Fruit fly (Drosophila melanogaster): ENCODE results near the gene Prat.
A peak's percentile ranks its signal among the peaks of the same experiment; 100 is the strongest.

Prat gene

DNA sequence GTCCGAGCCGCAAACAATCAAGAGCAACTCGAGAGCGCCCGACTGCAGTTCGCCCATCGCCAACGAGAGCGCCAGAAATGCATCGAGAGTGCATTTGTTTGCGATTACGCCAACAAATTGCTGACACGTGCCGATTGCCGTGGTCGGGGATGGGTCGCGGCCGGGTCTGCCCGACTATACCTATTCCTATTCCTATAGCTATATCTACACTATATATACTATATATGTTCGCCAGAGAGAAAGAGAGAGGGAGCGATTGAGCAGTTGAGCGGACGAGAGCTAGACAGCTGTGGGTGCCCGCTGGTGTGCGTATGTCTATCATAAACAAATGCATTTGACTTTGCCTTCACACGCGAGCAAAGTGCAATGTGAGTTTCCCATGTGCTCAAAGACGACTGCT lies 35.8 kb upstream of the Prat start (continued):
- TF ChIP-seq CG11762 (GFP tag; optimal IDR thresholded peaks at IDR 0.05; ENCODE audit: insufficient read depth): no peak
- no peak for TF ChIP-seq vri (GFP tag; optimal IDR thresholded peaks at IDR 0.05)
- TF ChIP-seq CG8632 (GFP tag; optimal IDR thresholded peaks at IDR 0.05): no peak
- TF ChIP-seq fd85E (GFP tag; optimal IDR thresholded peaks at IDR 0.05): no peak
- TF ChIP-seq CG11902 (GFP tag; optimal IDR thresholded peaks at IDR 0.05): no peak

DNA sequence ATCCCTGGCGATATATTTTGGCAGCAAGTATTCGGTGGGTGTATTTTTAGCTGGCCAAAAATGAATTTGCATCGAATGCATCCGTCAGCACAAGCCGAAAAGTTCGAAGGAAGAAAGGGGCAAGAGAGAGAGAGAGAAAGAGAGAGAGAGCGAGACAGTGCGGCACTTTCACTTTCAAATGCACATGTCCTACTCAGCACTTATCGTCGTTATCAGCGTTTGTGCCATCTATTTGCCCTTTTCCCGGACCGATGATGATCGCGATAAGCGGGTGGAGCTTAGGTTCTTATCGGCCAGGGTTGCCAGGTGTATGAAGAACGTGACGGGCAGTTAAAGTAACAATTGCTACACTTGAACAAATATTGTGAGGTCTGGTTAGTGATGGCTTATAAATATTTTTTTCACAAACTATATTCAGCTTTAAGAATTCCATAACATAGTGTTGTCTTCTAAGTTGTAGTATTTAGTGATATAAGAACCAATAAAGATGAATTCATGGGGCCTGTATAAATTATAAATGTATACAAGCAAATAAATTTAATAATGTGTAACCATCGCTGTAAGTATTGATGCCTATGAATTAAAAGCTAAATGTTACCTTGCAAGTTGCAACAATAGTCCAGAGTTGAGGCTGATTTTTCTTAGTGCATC lies 33.2 kb upstream of the Prat start:
- TF ChIP-seq Sox15 (GFP tag; optimal IDR thresholded peaks at IDR 0.05) (no peak), Hr39 (GFP tag; optimal IDR thresholded peaks at IDR 0.05) (peak; percentile 6), lz (GFP tag; optimal IDR thresholded peaks at IDR 0.05) (peak; percentile 18), pdm3 (GFP tag; optimal IDR thresholded peaks at IDR 0.05) (peak; percentile 31), acj6 (GFP tag; optimal IDR thresholded peaks at IDR 0.05) (no peak), topi (GFP tag; optimal IDR thresholded peaks at IDR 0.05) (no peak), CG9139 (GFP tag; optimal IDR thresholded peaks at IDR 0.05) (no peak), net (GFP tag; optimal IDR thresholded peaks at IDR 0.05) (no peak), CG6808 (GFP tag; optimal IDR thresholded peaks at IDR 0.05) (no peak), CG1621 (tag; optimal IDR thresholded peaks at IDR 0.05) (no peak), CG10631 (GFP tag; optimal IDR thresholded peaks at IDR 0.05) (peak; percentile 22), CG6163 (GFP tag; IDR thresholded peaks at IDR 0.05) (no peak), Met (GFP tag; optimal IDR thresholded peaks at IDR 0.05) (peak; percentile 26), dac (GFP tag; optimal IDR thresholded peaks at IDR 0.05) (no peak), vri (GFP tag; optimal IDR thresholded peaks at IDR 0.05) (no peak), Ets96B (tag; optimal IDR thresholded peaks at IDR 0.05) (no peak), CG3032 (tag; optimal IDR thresholded peaks at IDR 0.05) (no peak), CG8319 (GFP tag; optimal IDR thresholded peaks at IDR 0.05) (no peak), ss (GFP tag; optimal IDR thresholded peaks at IDR 0.05) (no peak), CG8119 (GFP tag; IDR thresholded peaks at IDR 0.05) (0 out of 3 replicates have a peak, but pooled peaks have one; percentile 25), CG31627 (GFP tag; optimal IDR thresholded peaks at IDR 0.05) (peak; percentile 12), CG4318 (GFP tag; optimal IDR thresholded peaks at IDR 0.05) (no peak), svp (GFP tag) (peak; percentile 59), CG6276 (GFP tag; optimal IDR thresholded peaks at IDR 0.05) (no peak), CG16779 (tag; optimal IDR thresholded peaks at IDR 0.05) (no peak), Eip75B (GFP tag; optimal IDR thresholded peaks at IDR 0.05) (no peak), fd59A (GFP tag; optimal IDR thresholded peaks at IDR 0.05) (no peak), Eip78C (GFP tag) (peak; percentile 70), Ets21C (GFP tag; optimal IDR thresholded peaks at IDR 0.05) (no peak), Gug (GFP tag; IDR thresholded peaks at IDR 0.05) (no peak), Smox (GFP tag; optimal IDR thresholded peaks at IDR 0.05) (no peak), Eip93F (GFP tag; optimal IDR thresholded peaks at IDR 0.05) (no peak), CG11902 (GFP tag; optimal IDR thresholded peaks at IDR 0.05) (no peak), spab (GFP tag; optimal IDR thresholded peaks at IDR 0.05) (no peak), achi (GFP tag; optimal IDR thresholded peaks at IDR 0.05) (peak; percentile 19), CG8632 (GFP tag; optimal IDR thresholded peaks at IDR 0.05) (no peak), CG10669 (GFP tag; optimal IDR thresholded peaks at IDR 0.05) (peak; percentile 9), OdsH (GFP tag; optimal IDR thresholded peaks at IDR 0.05) (peak; percentile 20), CG15336 (GFP tag; IDR thresholded peaks at IDR 0.05) (no peak), dsx (GFP tag; optimal IDR thresholded peaks at IDR 0.05; ENCODE audit: poor library complexity, severe bottlenecking) (peak; percentile 67), Hr38 (GFP tag; optimal IDR thresholded peaks at IDR 0.05) (no peak), esn (GFP tag; optimal IDR thresholded peaks at IDR 0.05) (peak; percentile 34), Lpt (GFP tag; optimal IDR thresholded peaks at IDR 0.05) (no peak), CG6854 (GFP tag; optimal IDR thresholded peaks at IDR 0.05) (no peak), Hr4 (GFP tag; optimal IDR thresholded peaks at IDR 0.05) (peak; percentile 45), fd85E (GFP tag; optimal IDR thresholded peaks at IDR 0.05) (no peak), CG3919 (GFP tag; optimal IDR thresholded peaks at IDR 0.05) (peak; percentile 26), Sox14 (GFP tag; optimal IDR thresholded peaks at IDR 0.05) (peak; percentile 4)
